Worm (Caenorhabditis elegans) whole organism, L4/young adult: ENCODE measurements around the gene F54E4.2.

Source experiments
- W03F9.2 ChIP-seq: fragments of 150-350 bp; optimal IDR thresholded peaks from 2 replicates; lab custom pipeline; 2014; ENCODE audit warnings: missing biosample characterization, missing genetic modification characterization
- dao-5 ChIP-seq: sonication (generic microtip); optimal IDR thresholded peaks from 2 replicates; lab custom pipeline; 2016; ENCODE audit warnings: missing genotype, missing genetic modification characterization, moderate library complexity, missing compliant biosample characterization
- him-1 ChIP-seq: sonication (generic microtip); optimal IDR thresholded peaks from 2 replicates; lab custom pipeline; 2016; ENCODE audit warnings: missing genotype, missing genetic modification reagents, missing genetic modification characterization, missing compliant biosample characterization

DNA sequence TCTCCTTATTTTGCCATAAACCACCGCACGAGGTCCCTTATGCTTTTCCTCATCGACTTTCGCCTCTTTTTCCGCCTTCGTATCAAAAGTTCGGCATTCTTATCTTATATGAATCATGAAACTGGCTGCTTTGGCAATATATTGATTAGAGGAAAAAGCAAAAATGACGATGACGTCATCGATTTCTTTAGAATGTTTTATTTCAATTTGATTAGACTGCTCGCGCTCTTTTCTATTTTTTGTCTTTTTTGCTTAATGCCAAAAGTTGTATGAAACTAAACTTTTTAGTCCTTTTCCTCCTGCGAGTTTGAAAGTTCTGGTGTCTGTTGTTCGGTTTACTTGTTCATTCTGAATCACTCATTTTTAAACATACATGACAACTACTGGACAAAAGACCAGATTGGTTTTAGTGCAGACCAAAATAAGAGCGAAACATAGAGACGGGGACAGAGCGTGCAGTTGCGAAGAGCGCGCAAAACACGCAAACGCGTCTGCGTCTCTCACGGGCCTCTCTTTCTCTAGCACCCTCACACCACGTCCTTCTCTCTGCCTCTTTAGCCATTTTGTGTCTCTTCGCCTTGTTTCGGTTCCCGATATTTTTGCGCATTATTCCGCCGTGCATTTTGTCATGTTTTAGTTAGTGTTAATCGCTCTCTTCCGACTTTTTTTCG, 18.5 kb downstream of the F54E4.2 start:
- TF ChIP-seq W03F9.2 (tag; lab: Kevin White, UChicago) = no peak
- TF ChIP-seq dao-5 = no peak
- TF ChIP-seq him-1 (tag; lab: Kevin White, UChicago) = no peak
